Worm (Caenorhabditis elegans) whole organism, L4 larva: ENCODE results near the gene nhr-149.

Experiments used
- attf-4 ChIP-seq: sonication (generic microtip); optimal IDR thresholded peaks from 3 replicates; lab custom pipeline; 2017; ENCODE audit warnings: missing biosample characterization, missing genetic modification characterization
- nhr-111 ChIP-seq: fragments of 200-800 bp; sonication (Bioruptor generic); optimal IDR thresholded peaks from 2 replicates; lab custom pipeline; 2018; ENCODE audit warnings: mild to moderate bottlenecking, missing genetic modification characterization, missing compliant biosample characterization

DNA sequence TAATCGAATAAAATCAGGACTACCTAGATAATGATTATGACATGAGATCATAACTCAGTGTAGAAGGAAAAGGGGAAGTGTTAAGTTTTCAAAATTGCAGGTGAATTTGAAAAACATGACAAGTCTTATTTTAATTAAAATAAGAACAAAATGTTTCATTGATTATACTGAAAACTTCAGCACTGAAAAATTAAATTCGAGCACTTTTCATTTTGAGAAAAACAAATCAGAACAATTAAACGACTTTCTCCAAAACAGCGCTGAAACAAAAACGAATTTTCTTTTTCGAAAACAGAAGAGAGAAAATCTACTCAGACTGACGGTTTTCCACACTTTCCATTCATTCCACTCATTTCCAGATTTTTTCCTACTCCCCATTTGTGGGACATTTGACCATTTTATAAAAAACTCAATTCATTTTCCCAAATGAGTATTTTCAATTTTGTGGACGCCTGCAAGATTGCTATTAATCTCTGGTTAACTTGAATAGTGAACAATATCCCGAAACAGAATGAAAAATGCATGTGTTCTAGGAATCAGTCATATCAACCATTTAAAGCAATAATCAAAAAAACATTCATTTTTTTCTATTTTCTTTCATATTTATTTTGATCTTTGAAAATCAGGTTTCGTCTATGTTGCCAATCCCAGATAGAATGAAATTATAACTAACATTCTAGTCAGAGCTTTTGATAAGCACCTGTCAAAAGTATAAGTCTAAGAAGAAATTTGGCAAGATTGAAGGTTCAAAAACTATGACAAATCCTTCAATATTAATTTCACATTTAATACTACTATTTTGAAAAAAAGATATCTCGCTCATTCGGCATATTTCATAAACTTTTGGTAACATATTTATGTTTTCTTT, 3.0 kb upstream of the nhr-149 start, which contains the start of the genes srh-231 and srh-275:
- TF ChIP-seq nhr-111 (GFP tag; lab: Kevin White, UChicago) (no peak), attf-4 (tag; lab: Kevin White, UChicago) (no peak)
